Comparison of ENCODE assay signal across 5 worm cellular contexts in genomic region chrV:683858-684257, ce11.
A peak's percentile ranks its signal among the peaks of the same experiment; 100 is the strongest.
TF ChIP-seq lines count a peak whose summit lies in the region.

TSS of gene F31F4.1 (plus strand) at chrV:684060.

TF ChIP-seq in whole organism, L1 larva, 84 proteins besides CTCF, POLR2A, EP300 and RAD21:
- TF ChIP-seq elt-3 (tag; optimal IDR thresholded peaks at IDR 0.05; lab: Kevin White, UChicago) (no peak), isw-1 (GFP tag; IDR thresholded peaks at IDR 0.05; lab: Robert Waterston, UW) (no peak), fos-1 (tag; optimal IDR thresholded peaks at IDR 0.05; lab: Kevin White, UChicago) (no peak), elt-2 (tag; optimal IDR thresholded peaks at IDR 0.05; lab: Kevin White, UChicago) (peak; percentile 33), efl-1 (optimal IDR thresholded peaks at IDR 0.05; lab: Kevin White, UChicago) (no peak), efl-1 (GFP tag; optimal IDR thresholded peaks at IDR 0.05 in 1 of 2; lab: Kevin White, UChicago) (peak in 1 of 2 experiments; percentile 15), fkh-4 (tag; optimal IDR thresholded peaks at IDR 0.05; lab: Kevin White, UChicago; ENCODE audit: borderline replicate concordance) (no peak)

TF ChIP-seq in whole organism, L2 larva, 48 proteins besides CTCF, POLR2A, EP300 and RAD21:
- TF ChIP-seq ztf-1 (GFP tag; conservative IDR thresholded peaks at IDR 0.05; lab: Robert Waterston, UW) (no peak), elt-3 (tag; optimal IDR thresholded peaks at IDR 0.05; lab: Kevin White, UChicago) (no peak), ceh-82 (tag; optimal IDR thresholded peaks at IDR 0.05; lab: Kevin White, UChicago) (no peak), ZK546.5 (tag; optimal IDR thresholded peaks at IDR 0.05; lab: Kevin White, UChicago) (no peak), sem-4 (tag; optimal IDR thresholded peaks at IDR 0.05; lab: Kevin White, UChicago) (no peak), fos-1 (tag; optimal IDR thresholded peaks at IDR 0.05; lab: Kevin White, UChicago) (peak; percentile 29)

TF ChIP-seq in whole organism, L3 larva, 47 proteins besides CTCF, POLR2A, EP300 and RAD21:
- TF ChIP-seq nhr-43 (tag; optimal IDR thresholded peaks at IDR 0.05; lab: Kevin White, UChicago; ENCODE audit: poor library complexity, severe bottlenecking) = no peak
- no peak for TF ChIP-seq egl-5 (tag; optimal IDR thresholded peaks at IDR 0.05; lab: Kevin White, UChicago)
- TF ChIP-seq lin-15B (tag; optimal IDR thresholded peaks at IDR 0.05; lab: Kevin White, UChicago) = no peak
- TF ChIP-seq pqm-1 (tag; optimal IDR thresholded peaks at IDR 0.05; lab: Kevin White, UChicago) = peak; percentile 44
- no peak for TF ChIP-seq hmg-11 (tag; optimal IDR thresholded peaks at IDR 0.05; lab: Kevin White, UChicago)
- no peak for TF ChIP-seq unc-39 (tag; optimal IDR thresholded peaks at IDR 0.05; lab: Kevin White, UChicago)
- TF ChIP-seq nhr-237 (tag; optimal IDR thresholded peaks at IDR 0.05; lab: Kevin White, UChicago) = no peak
- TF ChIP-seq elt-2 (tag; optimal IDR thresholded peaks at IDR 0.05; lab: Kevin White, UChicago) = peak; percentile 66

TF ChIP-seq in whole organism, L4 larva, 104 proteins besides CTCF, POLR2A, EP300 and RAD21:
- no peak for TF ChIP-seq egl-43 (GFP tag; IDR thresholded peaks at IDR 0.05; lab: Robert Waterston, UW)
- TF ChIP-seq dve-1 (tag; optimal IDR thresholded peaks at IDR 0.05; lab: Kevin White, UChicago; ENCODE audit: insufficient read depth) = peak; percentile 47
- TF ChIP-seq daf-16 (GFP tag; optimal IDR thresholded peaks at IDR 0.05; lab: Kevin White, UChicago) = no peak
- peak; percentile 81 for TF ChIP-seq daf-16 (tag; optimal IDR thresholded peaks at IDR 0.05; lab: Kevin White, UChicago)
- no peak for TF ChIP-seq vab-7 (GFP tag; IDR thresholded peaks at IDR 0.05; lab: Robert Waterston, UW)
- no peak for TF ChIP-seq sdz-12 (GFP tag; optimal IDR thresholded peaks at IDR 0.05; lab: Kevin White, UChicago)
- TF ChIP-seq mxl-3 (GFP tag; optimal IDR thresholded peaks at IDR 0.05; lab: Kevin White, UChicago) = no peak
- no peak for TF ChIP-seq mdl-1 (tag; optimal IDR thresholded peaks at IDR 0.05; lab: Kevin White, UChicago)
- TF ChIP-seq D1046.2 (GFP tag; IDR thresholded peaks at IDR 0.05; lab: Robert Waterston, UW) = no peak
- peak; percentile 63 for TF ChIP-seq nhr-28 (tag; optimal IDR thresholded peaks at IDR 0.05; lab: Kevin White, UChicago)
- peak; percentile 63 for TF ChIP-seq nhr-77 (tag; optimal IDR thresholded peaks at IDR 0.05; lab: Kevin White, UChicago)
- TF ChIP-seq pqm-1 (tag; optimal IDR thresholded peaks at IDR 0.05; lab: Kevin White, UChicago) = peak; percentile 75
- peak; percentile 55 for TF ChIP-seq aha-1 (tag; lab: Kevin White, UChicago)
- TF ChIP-seq snpc-4 (tag; optimal IDR thresholded peaks at IDR 0.05; lab: Kevin White, UChicago) = no peak
- no peak for TF ChIP-seq ceh-82 (tag; optimal IDR thresholded peaks at IDR 0.05; lab: Kevin White, UChicago)
- peak; percentile 83 for TF ChIP-seq php-3 (GFP tag; IDR thresholded peaks at IDR 0.05; lab: Robert Waterston, UW)

TF ChIP-seq in whole organism, young adult, 124 proteins besides CTCF, POLR2A, EP300 and RAD21:
- TF ChIP-seq nhr-80 (tag; optimal IDR thresholded peaks at IDR 0.05; lab: Kevin White, UChicago) (peak; percentile 21), B0261.1 (tag; optimal IDR thresholded peaks at IDR 0.05; lab: Kevin White, UChicago) (no peak)
TF ChIP-seq in whole organism, young adult: peak in this region for 1.
